Worm (Caenorhabditis elegans) whole organism, young adult: Measurements from ENCODE around the gene nhr-70.

Experiments used
- B0019.2 ChIP-seq: fragments of 200-800 bp; sonication (Bioruptor generic); conservative IDR thresholded peaks from 2 replicates; pipeline ENCODE4 v1.3.6; 2022; ENCODE audit warnings: missing genetic modification reagents, missing genetic modification characterization, missing compliant biosample characterization
- B0035.1 ChIP-seq: sonication (generic microtip); optimal IDR thresholded peaks from 2 replicates; lab custom pipeline; 2016; ENCODE audit warnings: missing genetic modification characterization, mild to moderate bottlenecking, missing compliant biosample characterization, missing genotype, missing genetic modification reagents
- F57C9.4 ChIP-seq: sonication (generic microtip); optimal IDR thresholded peaks from 2 replicates; lab custom pipeline; 2017; ENCODE audit warnings: mild to moderate bottlenecking, missing genetic modification characterization, missing compliant biosample characterization
- K12H6.12 ChIP-seq: fragments of 200-800 bp; sonication (Bioruptor generic); optimal IDR thresholded peaks from 2 replicates; lab custom pipeline; 2018; ENCODE audit warnings: mild to moderate bottlenecking, missing genetic modification characterization, missing compliant biosample characterization
- T07F8.4 ChIP-seq: sonication (generic microtip); optimal IDR thresholded peaks from 2 replicates; lab custom pipeline; 2016; ENCODE audit warnings: mild to moderate bottlenecking, missing genetic modification characterization, moderate library complexity, missing compliant biosample characterization
- T26A5.8 ChIP-seq: sonication (generic microtip); optimal IDR thresholded peaks from 2 replicates; lab custom pipeline; 2016; ENCODE audit warnings: missing genetic modification characterization, missing compliant biosample characterization
- Y53F4B.3 ChIP-seq: fragments of 200-800 bp; sonication (Bioruptor generic); IDR thresholded peaks from 2 replicates; pipeline ENCODE4 v1.3.6; 2022; ENCODE audit warnings: missing genetic modification reagents, missing genetic modification characterization, missing compliant biosample characterization
- Y56A3A.18 ChIP-seq: fragments of 200-800 bp; sonication (Bioruptor generic); IDR thresholded peaks from 2 replicates; pipeline ENCODE4 v1.3.6; 2022; ENCODE audit warnings: missing genetic modification reagents, missing genetic modification characterization, missing compliant biosample characterization
- Y67H2A.10 ChIP-seq: fragments of 200-800 bp; sonication (Bioruptor generic); conservative IDR thresholded peaks from 2 replicates; pipeline ENCODE4 v1.3.6; 2022; ENCODE audit warnings: missing genetic modification reagents, missing genetic modification characterization, missing compliant biosample characterization
- ama-1 ChIP-seq, 3 experiments: fragments of 150-350 bp in 1 of 3; sonication (generic microtip) in 2 of 3; optimal IDR thresholded peaks; 2 replicates each; lab custom pipeline; 2014 to 2018; ENCODE audit warnings: missing biosample characterization in 2 of 3, missing genetic modification characterization in 2 of 3, missing genetic modification reagents in 2 of 3
- aptf-3 ChIP-seq: fragments of 200-800 bp; sonication (Bioruptor generic); IDR thresholded peaks from 2 replicates; pipeline ENCODE4 v1.3.6; 2022; ENCODE audit warnings: missing genetic modification characterization, missing compliant biosample characterization
- bed-1 ChIP-seq: fragments of 200-800 bp; sonication (Bioruptor generic); IDR thresholded peaks from 2 replicates; pipeline ENCODE4 v1.3.6; 2022; ENCODE audit warnings: missing genetic modification reagents, missing genetic modification characterization, missing compliant biosample characterization
- cebp-1 ChIP-seq, 2 experiments: fragments of 200-800 bp in 1 of 2; sonication (Bioruptor generic) in 1 of 2; sonication (generic microtip) in 1 of 2; IDR thresholded peaks in 1 of 2; optimal IDR thresholded peaks in 1 of 2; 2 replicates each; pipeline versions ENCODE4 v1.3.6 to Lab custom; 2017 to 2022; ENCODE audit warnings: missing compliant biosample characterization in 2 of 2, missing genetic modification characterization in 2 of 2, mild to moderate bottlenecking in 1 of 2, missing genetic modification reagents in 1 of 2, moderate library complexity in 1 of 2
- cebp-2 ChIP-seq: fragments of 200-800 bp; sonication (Bioruptor generic); IDR thresholded peaks from 2 replicates; pipeline ENCODE4 v1.3.6; 2022; ENCODE audit warnings: missing genetic modification characterization, missing compliant biosample characterization
- ceh-100 ChIP-seq: fragments of 200-800 bp; sonication (Bioruptor generic); IDR thresholded peaks from 2 replicates; pipeline ENCODE4 v1.3.6; 2022; ENCODE audit warnings: missing genetic modification reagents, missing genetic modification characterization, missing compliant biosample characterization
- ceh-79 ChIP-seq: sonication (generic microtip); optimal IDR thresholded peaks from 2 replicates; lab custom pipeline; 2017; ENCODE audit warnings: mild to moderate bottlenecking, missing genetic modification characterization, missing compliant biosample characterization
- die-1 ChIP-seq: sonication (generic microtip); optimal IDR thresholded peaks from 2 replicates; lab custom pipeline; 2016; ENCODE audit warnings: missing genotype, mild to moderate bottlenecking, missing genetic modification characterization, missing compliant biosample characterization
- dpl-1 ChIP-seq: fragments of 150-350 bp; optimal IDR thresholded peaks from 2 replicates; lab custom pipeline; 2014; ENCODE audit warnings: missing biosample characterization, missing genetic modification reagents, missing genetic modification characterization
- egl-44 ChIP-seq: fragments of 200-800 bp; sonication (Bioruptor generic); IDR thresholded peaks from 2 replicates; pipeline ENCODE4 v1.3.6; 2022; ENCODE audit warnings: missing genetic modification reagents, missing genetic modification characterization, missing compliant biosample characterization
- ekl-4 ChIP-seq: fragments of 200-800 bp; sonication (Bioruptor generic); IDR thresholded peaks from 2 replicates; pipeline ENCODE4 v1.3.6; 2022; ENCODE audit warnings: missing genetic modification reagents, missing genetic modification characterization, missing compliant biosample characterization
- hsf-1 ChIP-seq: fragments of 200-800 bp; sonication (Bioruptor generic); IDR thresholded peaks from 2 replicates; pipeline ENCODE4 v1.3.6; 2022; ENCODE audit warnings: missing genetic modification reagents, missing genetic modification characterization, missing compliant biosample characterization
- lag-1 ChIP-seq: fragments of 200-800 bp; sonication (Bioruptor generic); IDR thresholded peaks from 2 replicates; pipeline ENCODE4 v1.3.6; 2022; ENCODE audit warnings: missing genetic modification reagents, missing genetic modification characterization, missing compliant biosample characterization
- let-526 ChIP-seq: fragments of 200-800 bp; sonication (Bioruptor generic); IDR thresholded peaks from 2 replicates; pipeline ENCODE4 v1.3.6; 2022; ENCODE audit warnings: missing genetic modification reagents, missing genetic modification characterization, missing compliant biosample characterization
- mcd-1 ChIP-seq: fragments of 200-800 bp; sonication (Bioruptor generic); IDR thresholded peaks from 2 replicates; pipeline ENCODE4 v1.3.6; 2022; ENCODE audit warnings: missing genetic modification reagents, missing genetic modification characterization, missing compliant biosample characterization
- mxl-1 ChIP-seq: sonication (generic microtip); optimal IDR thresholded peaks from 2 replicates; lab custom pipeline; 2016; ENCODE audit warnings: missing genetic modification characterization, missing compliant biosample characterization
- nfyb-1 ChIP-seq: fragments of 200-800 bp; sonication (Bioruptor generic); IDR thresholded peaks from 2 replicates; pipeline ENCODE4 v1.3.6; 2022; ENCODE audit warnings: missing genetic modification reagents, missing genetic modification characterization, missing compliant biosample characterization
- nhr-120 ChIP-seq: fragments of 200-800 bp; sonication (Bioruptor generic); IDR thresholded peaks from 2 replicates; pipeline ENCODE4 v1.3.6; 2022; ENCODE audit warnings: missing genetic modification characterization, missing compliant biosample characterization
- nhr-80 ChIP-seq: sonication (generic microtip); optimal IDR thresholded peaks from 2 replicates; lab custom pipeline; 2016; ENCODE audit warnings: missing genetic modification characterization, missing compliant biosample characterization
- rcor-1 ChIP-seq: fragments of 200-800 bp; sonication (Bioruptor generic); IDR thresholded peaks from 2 replicates; pipeline ENCODE4 v1.3.6; 2022; ENCODE audit warnings: missing genetic modification reagents, missing genetic modification characterization, missing compliant biosample characterization
- repo-1 ChIP-seq: sonication (generic microtip); optimal IDR thresholded peaks from 2 replicates; lab custom pipeline; 2017; ENCODE audit warnings: mild to moderate bottlenecking, missing genetic modification characterization, missing compliant biosample characterization
- snpc-1.1 ChIP-seq: sonication (generic microtip); optimal IDR thresholded peaks from 2 replicates; lab custom pipeline; 2017; ENCODE audit warnings: missing genetic modification characterization, mild to moderate bottlenecking, missing compliant biosample characterization, antibody characterized with exemption, moderate library complexity, missing genotype, missing genetic modification reagents; ENCODE audit not compliant: insufficient read depth
- snpc-1.3 ChIP-seq: sonication (generic microtip); optimal IDR thresholded peaks from 2 replicates; lab custom pipeline; 2017; ENCODE audit warnings: missing genetic modification characterization, mild to moderate bottlenecking, missing compliant biosample characterization, antibody characterized with exemption, moderate library complexity, missing genotype, missing genetic modification reagents; ENCODE audit not compliant: insufficient read depth
- tbp1 ChIP-seq: fragments of 200-800 bp; sonication (Bioruptor generic); optimal IDR thresholded peaks from 2 replicates; lab custom pipeline; 2018; ENCODE audit warnings: mild to moderate bottlenecking, missing genetic modification characterization, missing compliant biosample characterization
- tbx-9 ChIP-seq: sonication (generic microtip); optimal IDR thresholded peaks from 2 replicates; lab custom pipeline; 2016; ENCODE audit warnings: borderline replicate concordance, missing genetic modification characterization, inconsistent platforms, missing compliant biosample characterization
- tlf-1 ChIP-seq: fragments of 200-800 bp; sonication (Bioruptor generic); optimal IDR thresholded peaks from 2 replicates; lab custom pipeline; 2018; ENCODE audit warnings: mild to moderate bottlenecking, missing genetic modification characterization, missing compliant biosample characterization
- unc-130 ChIP-seq: sonication (generic microtip); optimal IDR thresholded peaks from 2 replicates; lab custom pipeline; 2016; ENCODE audit warnings: missing genetic modification reagents, missing genetic modification characterization, missing compliant biosample characterization
- xnd-1 ChIP-seq: sonication (generic microtip); optimal IDR thresholded peaks from 2 replicates; lab custom pipeline; 2016; ENCODE audit warnings: missing genotype, missing genetic modification reagents, missing genetic modification characterization, missing compliant biosample characterization
- zfh-2 ChIP-seq: fragments of 200-800 bp; sonication (Bioruptor generic); conservative IDR thresholded peaks from 2 replicates; pipeline ENCODE4 v1.3.6; 2022; ENCODE audit warnings: missing genetic modification reagents, missing genetic modification characterization, missing compliant biosample characterization
- ztf-25 ChIP-seq: fragments of 200-800 bp; sonication (Bioruptor generic); IDR thresholded peaks from 2 replicates; pipeline ENCODE4 v1.3.6; 2022; ENCODE audit warnings: missing genetic modification reagents, missing genetic modification characterization, missing compliant biosample characterization
- ztf-28 ChIP-seq: fragments of 200-800 bp; sonication (Bioruptor generic); IDR thresholded peaks from 2 replicates; pipeline ENCODE4 v1.3.6; 2022; ENCODE audit warnings: missing genetic modification reagents, missing genetic modification characterization, missing compliant biosample characterization

Gene nhr-70

ce11 chrV:18622462-18622861, 6.1 kb downstream of the nhr-70 start, which contains the start of gene Y69H2.1:
TSS of gene Y69H2.1 (minus strand) at chrV:18622562.
- TF ChIP-seq zfh-2 (GFP tag; lab: Robert Waterston, UW) = peak; percentile 48; the same call in 1 of the 2 replicates
- TF ChIP-seq snpc-1.1 (tag; lab: Kevin White, UChicago) = no peak
- TF ChIP-seq snpc-1.3 (tag; lab: Kevin White, UChicago) = no peak
- TF ChIP-seq K12H6.12 (tag; lab: Kevin White, UChicago) = peak; percentile 8
- TF ChIP-seq repo-1 (tag; lab: Kevin White, UChicago) = no peak

- no peak for TF ChIP-seq ekl-4 (GFP tag; lab: Robert Waterston, UW)
- TF ChIP-seq tbp1 (GFP tag; lab: Kevin White, UChicago) = no peak
- no peak for TF ChIP-seq dpl-1 (GFP tag; lab: Kevin White, UChicago)
- TF ChIP-seq B0019.2 (GFP tag; lab: Robert Waterston, UW) = no peak
- no peak for TF ChIP-seq nfyb-1 (GFP tag; lab: Robert Waterston, UW)
- TF ChIP-seq F57C9.4 (tag; lab: Kevin White, UChicago) = no peak
- no peak for TF ChIP-seq ceh-100 (GFP tag; lab: Robert Waterston, UW)
- TF ChIP-seq unc-130 (GFP tag; lab: Kevin White, UChicago) = no peak
- TF ChIP-seq die-1 = no peak
- TF ChIP-seq xnd-1 = no peak
- TF ChIP-seq tlf-1 (GFP tag; lab: Kevin White, UChicago) = no peak
- no peak for TF ChIP-seq hsf-1 (GFP tag; lab: Robert Waterston, UW)
- no peak for TF ChIP-seq T07F8.4 (tag; lab: Kevin White, UChicago)
- TF ChIP-seq cebp-1 (GFP tag; IDR thresholded peaks at IDR 0.05; lab: Robert Waterston, UW) = no peak
- no peak for TF ChIP-seq cebp-1 (tag; optimal IDR thresholded peaks at IDR 0.05; lab: Kevin White, UChicago)
- no peak for TF ChIP-seq ama-1 (optimal IDR thresholded peaks at IDR 0.05; lab: Kevin White, UChicago)
- no peak for TF ChIP-seq ama-1 (GFP tag; optimal IDR thresholded peaks at IDR 0.05; lab: Kevin White, UChicago)
- TF ChIP-seq lag-1 (GFP tag; lab: Robert Waterston, UW) = no peak
- no peak for TF ChIP-seq mcd-1 (GFP tag; lab: Robert Waterston, UW)
- TF ChIP-seq egl-44 (GFP tag; lab: Robert Waterston, UW) = no peak
- no peak for TF ChIP-seq Y56A3A.18 (GFP tag; lab: Robert Waterston, UW)
- TF ChIP-seq mxl-1 (tag; lab: Kevin White, UChicago) = no peak
Observed at ce11 chrV:18626764-18627163, 10.4 kb downstream of the nhr-70 start, which contains the start of gene Y69H2.15. TSS of gene Y69H2.15 (minus strand) at chrV:18626864.

- TF ChIP-seq hsf-1 (GFP tag; lab: Robert Waterston, UW) (no peak), K12H6.12 (tag; lab: Kevin White, UChicago) (peak; percentile 21)
Observed at ce11 chrV:18627445-18627844, 11.1 kb downstream of the nhr-70 start.

- TF ChIP-seq zfh-2 (GFP tag; lab: Robert Waterston, UW) (no peak), let-526 (GFP tag; lab: Robert Waterston, UW) (no peak), bed-1 (GFP tag; lab: Robert Waterston, UW) (no peak), Y53F4B.3 (GFP tag; lab: Robert Waterston, UW) (no peak), B0035.1 (tag; lab: Kevin White, UChicago) (no peak), lag-1 (GFP tag; lab: Robert Waterston, UW) (no peak), aptf-3 (GFP tag; lab: Robert Waterston, UW) (no peak), nhr-120 (no peak), tbx-9 (no peak), ceh-79 (tag; lab: Kevin White, UChicago) (no peak), T26A5.8 (tag; lab: Kevin White, UChicago) (no peak), Y67H2A.10 (GFP tag; lab: Robert Waterston, UW) (no peak), ztf-28 (GFP tag; lab: Robert Waterston, UW) (no peak), nhr-80 (tag; lab: Kevin White, UChicago) (no peak), ztf-25 (no peak), egl-44 (GFP tag; lab: Robert Waterston, UW) (no peak), rcor-1 (no peak), snpc-1.1 (tag; lab: Kevin White, UChicago) (no peak), mcd-1 (GFP tag; lab: Robert Waterston, UW) (no peak), cebp-2 (GFP tag; lab: Robert Waterston, UW) (no peak)
Observed at ce11 chrV:18628907-18629306, 12.5 kb downstream of the nhr-70 start.
